Worm (Caenorhabditis elegans) whole organism, L4 larva: ENCODE data around the gene F10A3.17.
A peak's percentile ranks its signal among the peaks of the same experiment; 100 is the strongest.

Experiments
- R02D3.7 ChIP-seq: fragments of 150-350 bp; sonication (generic microtip); optimal IDR thresholded peaks from 3 replicates; lab custom pipeline; 2014; ENCODE audit warnings: missing biosample characterization, missing genetic modification characterization
- T26A8.4 ChIP-seq: fragments of 200-800 bp; sonication (Bioruptor generic); IDR thresholded peaks from 2 replicates; pipeline ENCODE4 v1.3.6; 2022; ENCODE audit warnings: missing genetic modification characterization, missing compliant biosample characterization
- Y5F2A.4 ChIP-seq: fragments of 200-800 bp; sonication (Bioruptor generic); optimal IDR thresholded peaks from 2 replicates; lab custom pipeline; 2018; ENCODE audit warnings: mild to moderate bottlenecking, missing genetic modification characterization, missing compliant biosample characterization
- Y75B8A.6 ChIP-seq: fragments of 200-800 bp; sonication (Bioruptor generic); IDR thresholded peaks from 2 replicates; pipeline ENCODE4 v1.3.6; 2022; ENCODE audit warnings: missing genetic modification reagents, missing genetic modification characterization, missing compliant biosample characterization
- ama-1 ChIP-seq: fragments of 150-350 bp; optimal IDR thresholded peaks from 2 replicates; lab custom pipeline; 2014; ENCODE audit warnings: inconsistent platforms, mixed read lengths
- ceh-28 ChIP-seq: fragments of 150-350 bp; optimal IDR thresholded peaks from 2 replicates; lab custom pipeline; 2014; ENCODE audit warnings: missing biosample characterization, missing genetic modification reagents, missing genetic modification characterization
- ceh-44 ChIP-seq: fragments of 200-800 bp; sonication (Bioruptor generic); IDR thresholded peaks from 2 replicates; pipeline ENCODE4 v1.3.6; 2022; ENCODE audit warnings: missing genetic modification reagents, missing genetic modification characterization, missing compliant biosample characterization
- daf-16 ChIP-seq, 3 experiments: sonication (generic microtip); optimal IDR thresholded peaks; 2 replicates each; lab custom pipeline; 2016 to 2017; ENCODE audit warnings: missing genetic modification characterization in 3 of 3, missing genetic modification reagents in 3 of 3, mild to moderate bottlenecking in 2 of 3, missing compliant biosample characterization in 2 of 3, missing biosample characterization in 1 of 3, moderate library complexity in 1 of 3
- dmd-6 ChIP-seq: fragments of 200-800 bp; sonication (Bioruptor generic); IDR thresholded peaks from 2 replicates; pipeline ENCODE4 v1.3.6; 2022; ENCODE audit warnings: missing genetic modification reagents, missing genetic modification characterization, missing compliant biosample characterization
- dmd-8 ChIP-seq: fragments of 200-800 bp; sonication (Bioruptor generic); IDR thresholded peaks from 2 replicates; pipeline ENCODE4 v1.3.6; 2022; ENCODE audit warnings: missing genetic modification characterization, missing compliant biosample characterization
- dpl-1 ChIP-seq: fragments of 150-350 bp; optimal IDR thresholded peaks from 2 replicates; lab custom pipeline; 2014; ENCODE audit warnings: missing biosample characterization, missing genetic modification reagents, missing genetic modification characterization
- dve-1 ChIP-seq: sonication (generic microtip); optimal IDR thresholded peaks from 2 replicates; lab custom pipeline; 2017; ENCODE audit warnings: antibody characterized with exemption, mild to moderate bottlenecking, missing genetic modification characterization, missing compliant biosample characterization; ENCODE audit not compliant: insufficient read depth
- egl-27 ChIP-seq: sonication (generic microtip); optimal IDR thresholded peaks from 3 replicates; lab custom pipeline; 2017; ENCODE audit warnings: missing biosample characterization, missing genetic modification reagents, missing genetic modification characterization
- egl-43 ChIP-seq: fragments of 200-800 bp; sonication (Bioruptor generic); IDR thresholded peaks from 2 replicates; pipeline ENCODE4 v1.3.6; 2022; ENCODE audit warnings: missing genetic modification reagents, missing genetic modification characterization, missing compliant biosample characterization
- fkh-10 ChIP-seq: fragments of 150-350 bp; optimal IDR thresholded peaks from 2 replicates; lab custom pipeline; 2014; ENCODE audit warnings: missing biosample characterization, missing genetic modification reagents, missing genetic modification characterization
- fos-1 ChIP-seq: fragments of 150-350 bp; optimal IDR thresholded peaks from 2 replicates; lab custom pipeline; 2014; ENCODE audit warnings: missing biosample characterization, missing genetic modification characterization
- hmg-1.1 ChIP-seq: fragments of 200-800 bp; sonication (Bioruptor generic); IDR thresholded peaks from 2 replicates; pipeline ENCODE4 v1.3.6; 2022; ENCODE audit warnings: missing genetic modification reagents, missing genetic modification characterization, missing compliant biosample characterization
- jun-1 ChIP-seq: fragments of 150-350 bp; optimal IDR thresholded peaks from 2 replicates; lab custom pipeline; 2014; ENCODE audit warnings: missing biosample characterization, missing genetic modification reagents, missing genetic modification characterization
- lin-1 ChIP-seq: fragments of 200-800 bp; sonication (Bioruptor generic); IDR thresholded peaks from 2 replicates; pipeline ENCODE4 v1.3.6; 2022; ENCODE audit warnings: missing genetic modification reagents, missing genetic modification characterization, missing compliant biosample characterization
- lin-29 ChIP-seq: fragments of 200-800 bp; sonication (Bioruptor generic); IDR thresholded peaks from 2 replicates; pipeline ENCODE4 v1.3.6; 2022; ENCODE audit warnings: missing genetic modification reagents, missing genetic modification characterization, missing compliant biosample characterization
- lin-38 ChIP-seq: fragments of 200-800 bp; sonication (Bioruptor generic); IDR thresholded peaks from 2 replicates; pipeline ENCODE4 v1.3.6; 2022; ENCODE audit warnings: missing genetic modification reagents, missing genetic modification characterization, missing compliant biosample characterization
- lir-3 ChIP-seq: sonication (generic microtip); optimal IDR thresholded peaks from 2 replicates; lab custom pipeline; 2016; ENCODE audit warnings: mild to moderate bottlenecking, missing genetic modification characterization, missing compliant biosample characterization
- madf-5 ChIP-seq, 2 experiments: fragments of 200-800 bp; sonication (Bioruptor generic); IDR thresholded peaks; 2 replicates each; pipeline ENCODE4 v1.3.6; 2022; ENCODE audit warnings: missing compliant biosample characterization in 2 of 2, missing genetic modification characterization in 2 of 2
- madf-9 ChIP-seq: fragments of 200-800 bp; sonication (Bioruptor generic); conservative IDR thresholded peaks from 2 replicates; pipeline ENCODE4 v1.3.6; 2022; ENCODE audit warnings: missing genetic modification reagents, missing genetic modification characterization, missing compliant biosample characterization
- mes-2 ChIP-seq: sonication (generic microtip); optimal IDR thresholded peaks from 2 replicates; lab custom pipeline; 2016; ENCODE audit warnings: missing genotype, mild to moderate bottlenecking, missing genetic modification characterization, missing compliant biosample characterization; ENCODE audit not compliant: poor library complexity, severe bottlenecking
- mxl-2 ChIP-seq: fragments of 200-800 bp; sonication (Bioruptor generic); conservative IDR thresholded peaks from 2 replicates; pipeline ENCODE4 v1.3.6; 2022; ENCODE audit warnings: missing genetic modification reagents, missing genetic modification characterization, missing compliant biosample characterization
- nhr-11 ChIP-seq: fragments of 150-350 bp; optimal IDR thresholded peaks from 2 replicates; lab custom pipeline; 2014; ENCODE audit warnings: missing biosample characterization, missing genetic modification characterization
- nhr-111 ChIP-seq: fragments of 200-800 bp; sonication (Bioruptor generic); optimal IDR thresholded peaks from 2 replicates; lab custom pipeline; 2018; ENCODE audit warnings: mild to moderate bottlenecking, missing genetic modification characterization, missing compliant biosample characterization
- nhr-28 ChIP-seq: fragments of 150-350 bp; optimal IDR thresholded peaks from 2 replicates; lab custom pipeline; 2014; ENCODE audit warnings: missing biosample characterization, missing genetic modification characterization
- nhr-42 ChIP-seq: fragments of 200-800 bp; sonication (Bioruptor generic); IDR thresholded peaks from 2 replicates; pipeline ENCODE4 v1.3.6; 2022; ENCODE audit warnings: missing genetic modification characterization, missing compliant biosample characterization
- nhr-77 ChIP-seq: fragments of 150-350 bp; optimal IDR thresholded peaks from 2 replicates; lab custom pipeline; 2014; ENCODE audit warnings: missing biosample characterization, missing genetic modification characterization
- php-3 ChIP-seq: fragments of 200-800 bp; sonication (Bioruptor generic); IDR thresholded peaks from 2 replicates; pipeline ENCODE4 v1.3.6; 2022; ENCODE audit warnings: missing genetic modification reagents, missing genetic modification characterization, missing compliant biosample characterization
- pqm-1 ChIP-seq: sonication (generic microtip); optimal IDR thresholded peaks from 2 replicates; lab custom pipeline; 2017; ENCODE audit warnings: missing biosample characterization, missing genetic modification characterization
- spr-1 ChIP-seq: sonication (generic microtip); optimal IDR thresholded peaks from 2 replicates; lab custom pipeline; 2016; ENCODE audit warnings: mild to moderate bottlenecking, missing genetic modification characterization, missing compliant biosample characterization
- tag-97 ChIP-seq: fragments of 200-800 bp; sonication (Bioruptor generic); IDR thresholded peaks from 2 replicates; pipeline ENCODE4 v1.3.6; 2022; ENCODE audit warnings: missing genetic modification characterization, missing compliant biosample characterization
- tra-1 ChIP-seq: fragments of 200-800 bp; sonication (Bioruptor generic); IDR thresholded peaks from 2 replicates; pipeline ENCODE4 v1.3.6; 2022; ENCODE audit warnings: missing genetic modification reagents, missing genetic modification characterization, missing compliant biosample characterization
- unc-39 ChIP-seq: sonication (generic microtip); optimal IDR thresholded peaks from 2 replicates; lab custom pipeline; 2017; ENCODE audit warnings: missing biosample characterization, missing genetic modification characterization
- vab-7 ChIP-seq: fragments of 200-800 bp; sonication (Bioruptor generic); IDR thresholded peaks from 2 replicates; pipeline ENCODE4 v1.3.6; 2022; ENCODE audit warnings: missing genetic modification reagents, missing genetic modification characterization, missing compliant biosample characterization
- zfp-2 ChIP-seq: sonication (generic microtip); optimal IDR thresholded peaks from 2 replicates; lab custom pipeline; 2016; ENCODE audit warnings: mild to moderate bottlenecking, missing genetic modification characterization, missing compliant biosample characterization
- zfp-3 ChIP-seq: fragments of 200-800 bp; sonication (Bioruptor generic); conservative IDR thresholded peaks from 2 replicates; pipeline ENCODE4 v1.3.6; 2022; ENCODE audit warnings: missing genetic modification reagents, missing genetic modification characterization, missing compliant biosample characterization
- zip-2 ChIP-seq: fragments of 150-350 bp; optimal IDR thresholded peaks from 2 replicates; lab custom pipeline; 2014; ENCODE audit warnings: missing biosample characterization, missing genetic modification characterization
- ztf-11 ChIP-seq: fragments of 150-350 bp; optimal IDR thresholded peaks from 2 replicates; lab custom pipeline; 2014; ENCODE audit warnings: missing biosample characterization, missing genetic modification characterization
- ztf-7 ChIP-seq: fragments of 150-350 bp; optimal IDR thresholded peaks from 2 replicates; lab custom pipeline; 2014; ENCODE audit warnings: missing biosample characterization, missing genetic modification characterization

F10A3.17 gene

ce11 chrV:16165936-16166335, 6.4 kb upstream of the F10A3.17 start, which contains the start of gene str-108:
Gene str-108 (plus strand): TSS chrV:16166236.
- no peak for TF ChIP-seq egl-43 (GFP tag; lab: Robert Waterston, UW)
- TF ChIP-seq tra-1 (GFP tag; lab: Robert Waterston, UW): no peak
- no peak for TF ChIP-seq hmg-1.1
- no peak for TF ChIP-seq zip-2
- no peak for TF ChIP-seq dmd-6 (GFP tag; lab: Robert Waterston, UW)
- TF ChIP-seq Y75B8A.6 (GFP tag; lab: Robert Waterston, UW): no peak
- TF ChIP-seq jun-1 (tag; lab: Kevin White, UChicago): no peak
- TF ChIP-seq ama-1: no peak
- TF ChIP-seq lin-29 (GFP tag; lab: Robert Waterston, UW): no peak
- TF ChIP-seq zfp-3 (GFP tag; lab: Robert Waterston, UW): no peak
- no peak for TF ChIP-seq nhr-42 (GFP tag; lab: Robert Waterston, UW)
- TF ChIP-seq madf-5 (GFP tag; IDR thresholded peaks at IDR 0.05; lab: Robert Waterston, UW): no peak
- TF ChIP-seq spr-1 (tag; lab: Kevin White, UChicago): no peak
- no peak for TF ChIP-seq nhr-111 (GFP tag; lab: Kevin White, UChicago)

ce11 chrV:16163719-16164118, 4.2 kb upstream of the F10A3.17 start, which contains the start of gene F10A3.12:
Gene F10A3.12 (plus strand): TSS chrV:16164019.
- TF ChIP-seq daf-16 (GFP tag; optimal IDR thresholded peaks at IDR 0.05; lab: Kevin White, UChicago) (no peak), daf-16 (tag; optimal IDR thresholded peaks at IDR 0.05; lab: Kevin White, UChicago) (no peak), T26A8.4 (GFP tag; lab: Robert Waterston, UW) (no peak), tag-97 (GFP tag; lab: Robert Waterston, UW) (no peak), egl-27 (tag; lab: Kevin White, UChicago) (no peak), ztf-7 (tag; lab: Kevin White, UChicago) (no peak), lin-29 (GFP tag; lab: Robert Waterston, UW) (no peak), fos-1 (no peak), dve-1 (tag; lab: Kevin White, UChicago) (no peak), lin-1 (GFP tag; lab: Robert Waterston, UW) (no peak), madf-5 (GFP tag; IDR thresholded peaks at IDR 0.05; lab: Robert Waterston, UW) (no peak)

DNA sequence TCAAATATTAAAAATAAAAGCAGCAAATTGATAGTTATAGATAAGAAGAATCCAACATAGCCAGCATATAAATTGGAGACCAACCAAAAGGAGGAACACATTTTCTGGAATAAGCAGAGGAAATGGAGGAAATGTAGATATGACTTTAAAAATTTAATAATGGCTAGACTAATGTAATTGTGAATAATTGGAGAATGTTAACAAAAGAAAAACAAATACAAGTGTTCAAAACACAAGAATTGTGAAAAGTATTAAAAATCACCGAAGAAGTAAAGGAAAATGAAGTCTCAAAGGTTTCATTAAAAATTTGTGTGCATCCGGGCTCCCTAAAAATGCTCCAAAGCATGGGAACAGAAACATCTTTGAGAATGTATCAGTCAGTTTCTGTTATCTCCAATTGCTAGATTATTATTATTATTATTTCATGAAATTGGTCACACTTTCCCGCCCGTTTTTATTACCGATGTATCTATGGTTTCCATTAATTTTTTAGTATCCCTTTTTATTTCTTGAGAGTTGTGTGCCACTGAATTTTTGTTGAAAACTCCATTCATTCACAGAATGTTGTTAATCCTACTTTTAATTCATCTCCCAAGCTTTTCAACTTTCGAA, 2.7 kb upstream of the F10A3.17 start, which contains the start of the genes str-109 and F10A3.11:
Gene str-109, minus strand, starts transcription at position 101 of the 612 bp plus-strand sequence.
Gene F10A3.11, plus strand, starts transcription at position 562 of the 612 bp plus-strand sequence.
- TF ChIP-seq php-3 (GFP tag; lab: Robert Waterston, UW) (no peak), dmd-6 (GFP tag; lab: Robert Waterston, UW) (no peak), spr-1 (tag; lab: Kevin White, UChicago) (no peak), zfp-2 (no peak), nhr-42 (GFP tag; lab: Robert Waterston, UW) (no peak), madf-5 (GFP tag; IDR thresholded peaks at IDR 0.05; lab: Robert Waterston, UW) (no peak), dve-1 (tag; lab: Kevin White, UChicago) (no peak)
- TF ChIP-seq, all 104 proteins: peak for 0

DNA sequence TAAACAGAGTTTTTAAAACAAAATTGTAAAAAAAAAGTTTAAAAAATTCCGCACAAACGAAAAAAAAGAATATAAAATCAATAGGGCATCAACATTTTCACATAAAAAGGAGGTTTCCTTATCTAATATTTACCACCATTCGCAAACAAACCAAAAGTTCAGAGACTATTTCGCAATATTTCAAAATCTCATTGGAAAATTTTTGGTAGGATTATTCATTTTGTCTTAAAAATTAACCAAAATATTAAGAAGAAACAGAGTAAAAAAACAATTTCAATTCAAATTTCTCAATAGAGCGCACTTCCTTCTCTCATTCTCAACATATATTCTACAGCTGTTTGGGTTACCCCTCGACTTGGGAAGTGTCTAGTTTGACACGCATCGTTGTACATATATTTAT, 593 bp upstream of the F10A3.17 start:
- TF ChIP-seq tag-97 (GFP tag; lab: Robert Waterston, UW) (no peak), dmd-8 (GFP tag; lab: Robert Waterston, UW) (no peak), unc-39 (tag; lab: Kevin White, UChicago) (no peak), ceh-28 (no peak), ztf-7 (tag; lab: Kevin White, UChicago) (peak; percentile 30), pqm-1 (tag; lab: Kevin White, UChicago) (peak; percentile 22), fkh-10 (GFP tag; lab: Kevin White, UChicago) (no peak), mxl-2 (GFP tag; lab: Robert Waterston, UW) (no peak), ztf-11 (tag; lab: Kevin White, UChicago) (no peak), zip-2 (peak; percentile 90), R02D3.7 (no peak), dpl-1 (GFP tag; lab: Kevin White, UChicago) (no peak), dmd-6 (GFP tag; lab: Robert Waterston, UW) (no peak), Y5F2A.4 (no peak), vab-7 (GFP tag; lab: Robert Waterston, UW) (no peak), nhr-11 (tag; lab: Kevin White, UChicago) (no peak), fos-1 (no peak), nhr-28 (tag; lab: Kevin White, UChicago) (peak; percentile 37), mes-2 (tag; lab: Kevin White, UChicago) (no peak), madf-9 (GFP tag; lab: Robert Waterston, UW) (no peak), lir-3 (tag; lab: Kevin White, UChicago) (no peak), daf-16 (GFP tag; optimal IDR thresholded peaks at IDR 0.05; lab: Kevin White, UChicago) (no peak), daf-16 (tag; optimal IDR thresholded peaks at IDR 0.05; lab: Kevin White, UChicago) (peak; percentile 73), nhr-77 (tag; lab: Kevin White, UChicago) (peak; percentile 47), ceh-44 (GFP tag; lab: Robert Waterston, UW) (no peak), lin-38 (GFP tag; lab: Robert Waterston, UW) (no peak)
